Worm (Caenorhabditis elegans) whole organism, young adult: ENCODE data around the gene glb-29.
A peak's percentile ranks its signal among the peaks of the same experiment; 100 is the strongest.

Experiments used
- B0019.2 ChIP-seq: fragments of 200-800 bp; sonication (Bioruptor generic); conservative IDR thresholded peaks from 2 replicates; pipeline ENCODE4 v1.3.6; 2022; ENCODE audit warnings: missing genetic modification reagents, missing genetic modification characterization, missing compliant biosample characterization
- F57A8.1 ChIP-seq: fragments of 200-800 bp; sonication (Bioruptor generic); optimal IDR thresholded peaks from 2 replicates; lab custom pipeline; 2018; ENCODE audit warnings: mild to moderate bottlenecking, missing genetic modification characterization, moderate library complexity, missing compliant biosample characterization
- egrh-3 ChIP-seq: fragments of 200-800 bp; sonication (Bioruptor generic); IDR thresholded peaks from 2 replicates; pipeline ENCODE4 v1.3.6; 2022; ENCODE audit warnings: missing genetic modification reagents, missing genetic modification characterization, missing compliant biosample characterization
- lin-54 ChIP-seq: fragments of 200-800 bp; sonication (Bioruptor generic); optimal IDR thresholded peaks from 2 replicates; lab custom pipeline; 2018; ENCODE audit warnings: mild to moderate bottlenecking, missing genetic modification characterization, missing compliant biosample characterization
- mcd-1 ChIP-seq: fragments of 200-800 bp; sonication (Bioruptor generic); IDR thresholded peaks from 2 replicates; pipeline ENCODE4 v1.3.6; 2022; ENCODE audit warnings: missing genetic modification reagents, missing genetic modification characterization, missing compliant biosample characterization
- pha-4 ChIP-seq: fragments of 150-350 bp; sonication (generic microtip); optimal IDR thresholded peaks from 2 replicates; lab custom pipeline; 2014; ENCODE audit warnings: missing biosample characterization, missing genetic modification reagents, missing genetic modification characterization
- unc-130 ChIP-seq: sonication (generic microtip); optimal IDR thresholded peaks from 2 replicates; lab custom pipeline; 2016; ENCODE audit warnings: missing genetic modification reagents, missing genetic modification characterization, missing compliant biosample characterization

- TF ChIP-seq mcd-1 (GFP tag; lab: Robert Waterston, UW) (peak; percentile 88), unc-130 (GFP tag; lab: Kevin White, UChicago) (peak; percentile 44), F57A8.1 (GFP tag; lab: Kevin White, UChicago) (no peak), lin-54 (GFP tag; lab: Kevin White, UChicago) (peak; percentile 96), pha-4 (tag; lab: Kevin White, UChicago) (peak; percentile 74), B0019.2 (GFP tag; lab: Robert Waterston, UW) (peak; percentile 92), egrh-3 (GFP tag; lab: Robert Waterston, UW) (peak; percentile 59)
Measured at ce11 chrII:11980110-11980509, 28.8 kb upstream of the glb-29 start.
